Worm (Caenorhabditis elegans) whole organism, L3 larva: ENCODE measurements around the gene F59B1.10.

Experiments
- ZK546.5 ChIP-seq: sonication (generic microtip); optimal IDR thresholded peaks from 2 replicates; lab custom pipeline; 2017; ENCODE audit warnings: missing biosample characterization, missing genetic modification characterization
- ama-1 ChIP-seq: fragments of 150-350 bp; optimal IDR thresholded peaks from 2 replicates; lab custom pipeline; 2018
- ceh-16 ChIP-seq: sonication (generic microtip); optimal IDR thresholded peaks from 2 replicates; lab custom pipeline; 2017; ENCODE audit warnings: missing biosample characterization, missing genetic modification characterization
- ceh-28 ChIP-seq: fragments of 150-350 bp; optimal IDR thresholded peaks from 2 replicates; lab custom pipeline; 2014; ENCODE audit warnings: missing biosample characterization, missing genetic modification reagents, missing genetic modification characterization
- ceh-82 ChIP-seq: fragments of 150-350 bp; optimal IDR thresholded peaks from 2 replicates; lab custom pipeline; 2014; ENCODE audit warnings: missing biosample characterization, missing genetic modification characterization
- ceh-9 ChIP-seq: sonication (generic microtip); optimal IDR thresholded peaks from 2 replicates; lab custom pipeline; 2018; ENCODE audit warnings: missing biosample characterization, missing genetic modification characterization
- daf-12 ChIP-seq: fragments of 150-350 bp; optimal IDR thresholded peaks from 2 replicates; lab custom pipeline; 2014; ENCODE audit warnings: missing biosample characterization, missing genetic modification reagents, missing genetic modification characterization
- egl-27 ChIP-seq: sonication (generic microtip); optimal IDR thresholded peaks from 4 replicates; lab custom pipeline; 2017; ENCODE audit warnings: missing biosample characterization, missing genetic modification reagents, missing genetic modification characterization
- egl-5 ChIP-seq: fragments of 150-350 bp; optimal IDR thresholded peaks from 2 replicates; lab custom pipeline; 2017; ENCODE audit warnings: missing biosample characterization, missing genetic modification reagents, missing genetic modification characterization, inconsistent platforms
- elt-1 ChIP-seq: fragments of 150-350 bp; optimal IDR thresholded peaks from 2 replicates; lab custom pipeline; 2014; ENCODE audit warnings: missing biosample characterization, missing genetic modification characterization
- elt-2 ChIP-seq: sonication (generic microtip); optimal IDR thresholded peaks from 2 replicates; lab custom pipeline; 2016; ENCODE audit warnings: missing genetic modification reagents, mild to moderate bottlenecking, missing genetic modification characterization, missing compliant biosample characterization
- elt-3 ChIP-seq, 3 experiments: fragments of 150-350 bp in 1 of 3; sonication (generic microtip) in 2 of 3; optimal IDR thresholded peaks; 2 replicates in 2 of 3; 4 replicates in 1 of 3; lab custom pipeline; 2014 to 2017; ENCODE audit warnings: missing biosample characterization in 3 of 3, missing genetic modification characterization in 3 of 3
- eor-1 ChIP-seq, 2 experiments: fragments of 150-350 bp; optimal IDR thresholded peaks; 2 replicates each; lab custom pipeline; 2014 to 2018; ENCODE audit warnings: missing biosample characterization in 2 of 2, missing genetic modification characterization in 2 of 2
- fkh-10 ChIP-seq: sonication (generic microtip); optimal IDR thresholded peaks from 2 replicates; lab custom pipeline; 2017; ENCODE audit warnings: missing biosample characterization, missing genetic modification reagents, missing genetic modification characterization
- fkh-2 ChIP-seq: fragments of 150-350 bp; optimal IDR thresholded peaks from 2 replicates; lab custom pipeline; 2014; ENCODE audit warnings: missing biosample characterization, missing genetic modification reagents, missing genetic modification characterization
- fos-1 ChIP-seq: fragments of 150-350 bp; optimal IDR thresholded peaks from 2 replicates; lab custom pipeline; 2014; ENCODE audit warnings: missing biosample characterization, missing genetic modification characterization
- hmg-11 ChIP-seq: sonication (generic microtip); optimal IDR thresholded peaks from 2 replicates; lab custom pipeline; 2016; ENCODE audit warnings: missing genetic modification characterization, missing compliant biosample characterization
- lin-15B ChIP-seq: fragments of 150-350 bp; optimal IDR thresholded peaks from 2 replicates; lab custom pipeline; 2014; ENCODE audit warnings: missing biosample characterization, missing genetic modification characterization
- lsy-12 ChIP-seq: sonication (generic microtip); optimal IDR thresholded peaks from 2 replicates; lab custom pipeline; 2016; ENCODE audit warnings: mild to moderate bottlenecking, missing genetic modification characterization, missing compliant biosample characterization
- mml-1 ChIP-seq: fragments of 150-350 bp; sonication (generic microtip); optimal IDR thresholded peaks from 3 replicates; lab custom pipeline; 2014; ENCODE audit warnings: missing biosample characterization, missing genetic modification characterization
- nfya-1 ChIP-seq: sonication (generic microtip); optimal IDR thresholded peaks from 2 replicates; lab custom pipeline; 2017; ENCODE audit warnings: missing genetic modification characterization, mild to moderate bottlenecking, missing compliant biosample characterization, antibody characterized with exemption, moderate library complexity; ENCODE audit not compliant: insufficient read depth
- nhr-11 ChIP-seq: fragments of 150-350 bp; optimal IDR thresholded peaks from 2 replicates; lab custom pipeline; 2014; ENCODE audit warnings: missing biosample characterization, missing genetic modification characterization
- nhr-12 ChIP-seq: fragments of 150-350 bp; optimal IDR thresholded peaks from 2 replicates; lab custom pipeline; 2014; ENCODE audit warnings: missing biosample characterization, missing genetic modification characterization
- nhr-23 ChIP-seq: fragments of 150-350 bp; optimal IDR thresholded peaks from 2 replicates; lab custom pipeline; 2014; ENCODE audit warnings: missing biosample characterization, missing genetic modification reagents, missing genetic modification characterization
- nhr-237 ChIP-seq: fragments of 150-350 bp; optimal IDR thresholded peaks from 2 replicates; lab custom pipeline; 2014; ENCODE audit warnings: missing biosample characterization, missing genetic modification characterization
- nhr-25 ChIP-seq: sonication (generic microtip); optimal IDR thresholded peaks from 2 replicates; lab custom pipeline; 2017; ENCODE audit warnings: missing biosample characterization, missing genetic modification characterization
- nhr-28 ChIP-seq: fragments of 150-350 bp; optimal IDR thresholded peaks from 2 replicates; lab custom pipeline; 2014; ENCODE audit warnings: missing biosample characterization, missing genetic modification characterization
- nhr-67 ChIP-seq: fragments of 150-350 bp; optimal IDR thresholded peaks from 2 replicates; lab custom pipeline; 2014; ENCODE audit warnings: missing biosample characterization, missing genetic modification characterization
- pha-4 ChIP-seq: fragments of 150-350 bp; optimal IDR thresholded peaks from 2 replicates; lab custom pipeline; 2014; ENCODE audit warnings: missing biosample characterization, missing genetic modification reagents, missing genetic modification characterization
- pqm-1 ChIP-seq: fragments of 150-350 bp; optimal IDR thresholded peaks from 2 replicates; lab custom pipeline; 2017; ENCODE audit warnings: missing biosample characterization, missing genetic modification characterization, inconsistent platforms
- sea-2 ChIP-seq: fragments of 150-350 bp; sonication (generic microtip); optimal IDR thresholded peaks from 4 replicates; lab custom pipeline; 2014; ENCODE audit warnings: missing biosample characterization, missing genetic modification reagents, missing genetic modification characterization
- skn-1 ChIP-seq: fragments of 150-350 bp; optimal IDR thresholded peaks from 2 replicates; lab custom pipeline; 2014; ENCODE audit warnings: missing biosample characterization, missing genetic modification characterization
- snpc-4 ChIP-seq: fragments of 150-350 bp; optimal IDR thresholded peaks from 2 replicates; lab custom pipeline; 2014; ENCODE audit warnings: missing biosample characterization, missing genetic modification characterization
- unc-62 ChIP-seq: fragments of 150-350 bp; sonication (generic microtip); optimal IDR thresholded peaks from 4 replicates; lab custom pipeline; 2014; ENCODE audit warnings: missing biosample characterization, missing genetic modification reagents, missing genetic modification characterization
- zag-1 ChIP-seq: fragments of 150-350 bp; optimal IDR thresholded peaks from 2 replicates; lab custom pipeline; 2014; ENCODE audit warnings: missing biosample characterization, missing genetic modification characterization
- ztf-4 ChIP-seq: fragments of 150-350 bp; optimal IDR thresholded peaks from 2 replicates; lab custom pipeline; 2014; ENCODE audit warnings: missing biosample characterization, missing genetic modification characterization

F59B1.10 gene

DNA sequence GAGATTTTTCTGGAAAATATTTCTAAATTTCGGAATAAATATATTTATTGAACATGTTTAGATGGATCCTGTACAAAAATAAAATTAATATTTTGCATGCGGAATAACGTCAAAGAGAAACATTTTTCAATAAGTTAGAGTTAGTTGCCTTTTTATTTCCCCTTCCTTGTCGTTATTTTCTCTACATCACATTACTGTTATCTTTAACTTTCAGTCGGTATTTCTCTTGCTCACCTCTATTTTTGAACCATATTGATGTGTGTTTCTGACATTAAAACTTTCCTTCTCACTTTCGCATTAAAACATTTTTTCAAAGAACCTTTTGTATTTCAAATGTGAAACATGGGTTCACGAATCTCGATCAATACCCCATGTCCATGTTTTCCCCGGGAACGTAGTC lies 22.7 kb upstream of the F59B1.10 start, which contains the start of gene Y39H10B.3:
Y39H10B.3 (plus strand) TSS at position 301 of the 400 bp plus-strand sequence.
- TF ChIP-seq nhr-25 (no peak), ceh-82 (no peak), hmg-11 (no peak), nhr-28 (no peak), nhr-11 (tag; lab: Kevin White, UChicago) (no peak), elt-3 (tag; optimal IDR thresholded peaks at IDR 0.05; lab: Kevin White, UChicago) (no peak), nhr-237 (tag; lab: Kevin White, UChicago) (no peak), unc-62 (GFP tag; lab: Kevin White, UChicago) (no peak), lsy-12 (no peak), sea-2 (GFP tag; lab: Kevin White, UChicago) (no peak), daf-12 (tag; lab: Kevin White, UChicago) (no peak), snpc-4 (tag; lab: Kevin White, UChicago) (no peak), ceh-9 (tag; lab: Kevin White, UChicago) (no peak), nfya-1 (tag; lab: Kevin White, UChicago) (no peak)

DNA sequence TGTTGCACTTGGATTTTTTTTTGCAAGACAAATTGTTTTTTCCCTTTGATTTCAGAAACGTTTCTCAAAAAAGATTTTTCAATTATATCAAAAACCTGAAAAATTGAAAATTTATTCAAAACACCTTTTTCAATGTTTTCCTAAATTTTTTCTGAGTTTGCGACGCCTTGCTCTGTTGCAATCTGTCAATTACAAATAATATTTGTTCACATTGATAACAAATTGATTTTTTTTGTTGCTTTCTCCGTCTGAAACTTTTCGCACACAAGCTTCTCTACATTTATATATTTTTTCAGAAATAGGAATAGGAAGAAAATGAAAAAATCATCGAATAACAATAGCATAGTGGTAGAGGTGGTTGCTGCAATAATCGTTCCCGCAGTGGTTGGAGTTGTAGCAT lies 20.7 kb upstream of the F59B1.10 start, which contains the start of gene Y39H10B.2:
Y39H10B.2 (plus strand) TSS at position 301 of the 400 bp plus-strand sequence.
- no peak for TF ChIP-seq ceh-9 (tag; lab: Kevin White, UChicago)

DNA sequence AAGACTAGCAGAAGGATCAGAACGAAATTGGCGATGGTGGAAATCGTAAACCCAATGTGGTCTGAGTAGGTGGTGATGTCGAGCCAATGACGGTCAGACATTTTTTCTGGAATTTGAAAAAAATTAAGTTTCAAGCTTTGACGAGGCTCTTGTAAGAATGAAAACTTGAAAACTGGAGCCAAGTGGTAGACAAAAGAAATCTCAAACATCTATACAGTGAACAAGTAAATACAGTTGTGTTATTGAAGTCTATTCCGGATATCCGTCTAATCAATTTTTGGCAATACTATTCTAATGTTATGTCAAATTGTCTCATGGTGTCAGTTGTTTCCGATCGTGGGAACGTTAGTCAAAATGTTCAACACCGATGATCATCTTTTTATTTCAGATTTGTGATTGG lies 19.1 kb upstream of the F59B1.10 start, which contains the start of gene str-113:
str-113 (minus strand) TSS at position 101 of the 400 bp plus-strand sequence.
- TF ChIP-seq pha-4 (no peak), nhr-23 (tag; lab: Kevin White, UChicago) (no peak), nhr-67 (no peak), eor-1 (tag; optimal IDR thresholded peaks at IDR 0.05; lab: Kevin White, UChicago) (no peak), nhr-11 (tag; lab: Kevin White, UChicago) (no peak), nfya-1 (tag; lab: Kevin White, UChicago) (no peak), ZK546.5 (tag; lab: Kevin White, UChicago) (no peak), egl-27 (tag; lab: Kevin White, UChicago) (no peak), ceh-16 (no peak), sea-2 (GFP tag; lab: Kevin White, UChicago) (no peak), lin-15B (no peak), fos-1 (tag; lab: Kevin White, UChicago) (no peak), fkh-10 (no peak), ceh-28 (tag; lab: Kevin White, UChicago) (no peak), unc-62 (GFP tag; lab: Kevin White, UChicago) (no peak), elt-1 (tag; lab: Kevin White, UChicago) (no peak), ztf-4 (tag; lab: Kevin White, UChicago) (no peak)

- TF ChIP-seq elt-3 (tag; optimal IDR thresholded peaks at IDR 0.05; lab: Kevin White, UChicago) (no peak), fkh-2 (tag; lab: Kevin White, UChicago) (no peak), elt-1 (tag; lab: Kevin White, UChicago) (no peak), nfya-1 (tag; lab: Kevin White, UChicago) (no peak), elt-2 (tag; lab: Kevin White, UChicago) (no peak), nhr-12 (tag; lab: Kevin White, UChicago) (no peak), fkh-10 (no peak), egl-5 (tag; lab: Kevin White, UChicago) (no peak), ama-1 (lab: Kevin White, UChicago) (no peak), pqm-1 (tag; lab: Kevin White, UChicago) (no peak), nhr-23 (tag; lab: Kevin White, UChicago) (no peak), eor-1 (tag; optimal IDR thresholded peaks at IDR 0.05; lab: Kevin White, UChicago) (no peak), nhr-11 (tag; lab: Kevin White, UChicago) (no peak), skn-1 (tag; lab: Kevin White, UChicago) (no peak), mml-1 (tag; lab: Kevin White, UChicago) (no peak), nhr-25 (no peak), zag-1 (tag; lab: Kevin White, UChicago) (no peak), fos-1 (tag; lab: Kevin White, UChicago) (no peak)
Observed at ce11 chrV:3659472-3659871, 11.7 kb upstream of the F59B1.10 start, which contains the start of gene acr-23. Gene acr-23, minus strand, starts transcription at chrV:3659572.
